Fruit fly (Drosophila melanogaster) whole organism, wandering third instar larva: ENCODE results near the gene CG8086.

ENCODE experiments used
- br ChIP-seq: fragments of 200-800 bp; sonication (Bioruptor generic); optimal IDR thresholded peaks from 2 replicates; lab custom pipeline; 2016; ENCODE audit warnings: missing biosample characterization, missing genetic modification characterization
- sv ChIP-seq: fragments of 200-800 bp; sonication (Bioruptor generic); optimal IDR thresholded peaks from 3 replicates; lab custom pipeline; 2016; ENCODE audit warnings: missing biosample characterization, missing genetic modification characterization

The CG8086 gene

dm6 chr2L:8195722-8196323, 61.5 kb downstream of the CG8086 start:
- peak; percentile 15 for TF ChIP-seq br (GFP tag; lab: Kevin White, UChicago)
- TF ChIP-seq sv (GFP tag; lab: Kevin White, UChicago): no peak
